Worm (Caenorhabditis elegans): ENCODE results near the gene Y37D8A.29.
A peak's percentile ranks its signal among the peaks of the same experiment; 100 is the strongest.

DNA sequence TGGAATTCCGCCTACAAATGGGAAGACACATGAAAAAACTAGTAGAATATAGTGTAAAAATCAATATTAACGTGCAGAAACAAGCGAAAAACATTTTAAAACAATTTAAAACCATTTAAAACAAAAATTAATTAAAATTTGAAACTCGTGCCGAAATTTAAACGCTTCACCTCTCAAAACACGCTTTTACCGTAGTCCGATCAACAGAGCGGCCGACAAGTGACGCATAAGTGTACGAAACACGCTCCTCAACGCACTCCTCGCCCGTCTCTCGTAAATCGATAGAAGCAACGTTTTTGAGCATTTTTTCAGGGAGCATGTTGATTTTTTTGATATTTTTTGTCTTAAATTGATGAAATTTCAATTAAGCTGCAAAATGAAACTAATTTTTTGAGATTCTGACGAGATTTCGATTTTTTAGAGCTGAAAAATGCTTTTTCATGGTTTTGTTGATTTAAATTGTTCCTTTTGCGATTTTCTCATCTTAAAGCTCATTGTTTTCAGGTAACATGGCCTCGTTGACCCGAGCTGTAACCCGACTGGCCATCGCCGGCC is 13.6 kb upstream of the Y37D8A.29 start, which contains the start of gene cox-5A:
- TF ChIP-seq nhr-41 (GFP tag; IDR thresholded peaks at IDR 0.05), result peak; percentile 91
- peak; percentile 67 for TF ChIP-seq snpc-4 (tag; optimal IDR thresholded peaks at IDR 0.05)
- peak; percentile 81 for TF ChIP-seq nhr-76 (tag; optimal IDR thresholded peaks at IDR 0.05)
- peak; percentile 100 for TF ChIP-seq aha-1 (tag)
- TF ChIP-seq pqm-1 (tag; optimal IDR thresholded peaks at IDR 0.05), result peak; percentile 50
- TF ChIP-seq R02D3.7 (tag; optimal IDR thresholded peaks at IDR 0.05), result peak; percentile 43
- TF ChIP-seq zip-2 (tag; optimal IDR thresholded peaks at IDR 0.05), result peak; percentile 92
